Worm (Caenorhabditis elegans): ENCODE measurements around the gene C18H9.5.

- TF ChIP-seq pha-4 (tag; optimal IDR thresholded peaks at IDR 0.05) (no peak), elt-3 (tag; optimal IDR thresholded peaks at IDR 0.05) (no peak), tbx-2 (tag; optimal IDR thresholded peaks at IDR 0.05) (no peak), lin-39 (tag; optimal IDR thresholded peaks at IDR 0.05) (no peak), ztf-11 (tag; optimal IDR thresholded peaks at IDR 0.05) (no peak), egl-27 (tag; optimal IDR thresholded peaks at IDR 0.05) (no peak), nhr-237 (tag; optimal IDR thresholded peaks at IDR 0.05) (no peak), ceh-82 (tag; optimal IDR thresholded peaks at IDR 0.05) (no peak), jun-1 (tag; optimal IDR thresholded peaks at IDR 0.05) (no peak), zag-1 (tag; optimal IDR thresholded peaks at IDR 0.05) (no peak), ztf-4 (tag; optimal IDR thresholded peaks at IDR 0.05) (no peak), nhr-11 (tag; optimal IDR thresholded peaks at IDR 0.05) (no peak), skn-1 (tag; optimal IDR thresholded peaks at IDR 0.05) (no peak), snpc-4 (tag; optimal IDR thresholded peaks at IDR 0.05) (no peak)
Measured at ce11 chrII:6713003-6713402, 17.6 kb upstream of the C18H9.5 start.
